Worm (Caenorhabditis elegans): ENCODE data around the gene vps-24.

The vps-24 gene

DNA sequence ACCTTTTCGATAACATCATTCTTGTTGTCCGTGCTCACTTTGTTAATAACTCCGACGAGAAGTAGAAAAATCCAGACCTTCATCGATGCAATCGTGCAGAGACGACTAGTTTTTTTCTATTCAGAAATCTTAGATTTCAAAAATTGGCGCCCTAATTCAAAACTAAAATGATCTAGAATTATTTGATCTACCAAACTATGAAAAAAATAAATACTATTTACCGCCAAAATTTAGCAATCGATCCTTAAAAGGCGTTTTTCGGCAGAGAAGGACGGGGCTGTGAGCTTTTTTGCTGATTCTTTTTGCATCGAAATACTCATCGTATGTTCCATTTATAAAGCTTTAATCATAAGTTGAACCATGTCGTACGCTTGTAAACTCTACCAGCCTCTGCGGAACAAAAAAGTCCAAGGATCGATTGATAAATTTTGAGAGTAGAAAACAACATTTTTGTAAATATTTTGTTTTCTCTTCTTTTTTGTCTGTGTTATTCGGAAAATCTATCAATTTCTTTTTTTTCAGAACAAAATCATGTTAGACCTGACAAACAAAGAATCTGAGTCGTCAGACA lies 44.3 kb upstream of the vps-24 start, which contains the start of the genes try-1 and zyg-12 (continued):
- TF ChIP-seq ama-1 (optimal IDR thresholded peaks at IDR 0.05) (no peak), ama-1 (GFP tag; optimal IDR thresholded peaks at IDR 0.05) (no peak), snpc-4 (GFP tag; optimal IDR thresholded peaks at IDR 0.05) (no peak), snpc-4 (tag; optimal IDR thresholded peaks at IDR 0.05) (no peak), F39B2.1 (GFP tag; IDR thresholded peaks at IDR 0.05) (no peak), lsl-1 (GFP tag; optimal IDR thresholded peaks at IDR 0.05) (peak; percentile 35), ceh-100 (GFP tag; IDR thresholded peaks at IDR 0.05) (no peak), mes-4 (tag; optimal IDR thresholded peaks at IDR 0.05) (no peak), Y56A3A.18 (GFP tag; IDR thresholded peaks at IDR 0.05) (no peak), hsf-1 (GFP tag; IDR thresholded peaks at IDR 0.05) (no peak), B0261.1 (tag; optimal IDR thresholded peaks at IDR 0.05) (no peak), lin-54 (GFP tag; optimal IDR thresholded peaks at IDR 0.05) (no peak), T26A5.8 (tag; optimal IDR thresholded peaks at IDR 0.05) (no peak), sea-2 (GFP tag; IDR thresholded peaks at IDR 0.05) (no peak), ccch-3 (GFP tag; optimal IDR thresholded peaks at IDR 0.05) (no peak), ztf-26 (tag; optimal IDR thresholded peaks at IDR 0.05) (no peak), repo-1 (tag; optimal IDR thresholded peaks at IDR 0.05) (no peak), madf-6 (GFP tag; IDR thresholded peaks at IDR 0.05) (peak; percentile 78), dpl-1 (GFP tag; optimal IDR thresholded peaks at IDR 0.05) (peak; percentile 16), gei-17 (GFP tag; optimal IDR thresholded peaks at IDR 0.05) (no peak), unc-130 (GFP tag; optimal IDR thresholded peaks at IDR 0.05) (no peak), D2030.7 (GFP tag; IDR thresholded peaks at IDR 0.05) (no peak), bed-1 (GFP tag; IDR thresholded peaks at IDR 0.05) (no peak), F23B12.7 (tag; optimal IDR thresholded peaks at IDR 0.05; ENCODE audit: insufficient read depth) (no peak), xnd-1 (tag; optimal IDR thresholded peaks at IDR 0.05) (peak; percentile 47), hlh-26 (GFP tag; conservative IDR thresholded peaks at IDR 0.05) (no peak), F10E7.11 (tag; optimal IDR thresholded peaks at IDR 0.05) (no peak), ztf-28 (GFP tag; IDR thresholded peaks at IDR 0.05) (no peak), aptf-2 (GFP tag; conservative IDR thresholded peaks at IDR 0.05) (no peak), let-607 (tag; optimal IDR thresholded peaks at IDR 0.05) (no peak), die-1 (tag; optimal IDR thresholded peaks at IDR 0.05) (no peak), B0035.1 (tag; optimal IDR thresholded peaks at IDR 0.05) (no peak), ceh-27 (GFP tag; optimal IDR thresholded peaks at IDR 0.05) (no peak), lir-1 (GFP tag; conservative IDR thresholded peaks at IDR 0.05) (no peak), atf-7 (tag; optimal IDR thresholded peaks at IDR 0.05) (no peak), ekl-4 (GFP tag; IDR thresholded peaks at IDR 0.05) (no peak), mcd-1 (GFP tag; IDR thresholded peaks at IDR 0.05) (no peak), chd-7 (tag; optimal IDR thresholded peaks at IDR 0.05) (no peak), attf-5 (GFP tag; optimal IDR thresholded peaks at IDR 0.05) (no peak), snpc-1.3 (tag; optimal IDR thresholded peaks at IDR 0.05; ENCODE audit: insufficient read depth) (no peak), athp-1 (tag; optimal IDR thresholded peaks at IDR 0.05) (no peak), lin-40 (tag; optimal IDR thresholded peaks at IDR 0.05) (no peak), ztf-18 (tag; optimal IDR thresholded peaks at IDR 0.05) (no peak), K12H6.12 (tag; optimal IDR thresholded peaks at IDR 0.05) (no peak), lsy-27 (tag; optimal IDR thresholded peaks at IDR 0.05; ENCODE audit: borderline replicate concordance, insufficient read depth) (no peak), F49E8.2 (tag; optimal IDR thresholded peaks at IDR 0.05; ENCODE audit: insufficient read depth) (no peak), Y79H2A.3 (GFP tag; conservative IDR thresholded peaks at IDR 0.05) (no peak), F37B4.10 (GFP tag; IDR thresholded peaks at IDR 0.05) (no peak), mel-28 (tag; optimal IDR thresholded peaks at IDR 0.05; ENCODE audit: borderline replicate concordance) (no peak)

Measured in whole organism, young adult.